Fruit fly (Drosophila melanogaster) whole organism, embryonic: ENCODE measurements around the gene Ir68b.
A peak's percentile ranks its signal among the peaks of the same experiment; 100 is the strongest.

ENCODE experiments used
- Atf6 ChIP-seq: fragments of 200-800 bp; sonication (Bioruptor generic); IDR thresholded peaks from 2 replicates; pipeline ENCODE4 v1.3.6; 2022; ENCODE audit warnings: missing biosample characterization, missing genetic modification characterization
- CG10209 ChIP-seq: fragments of 200-800 bp; sonication (Bioruptor generic); optimal IDR thresholded peaks from 3 replicates; lab custom pipeline; 2017; ENCODE audit warnings: missing biosample characterization, mild to moderate bottlenecking, missing genetic modification characterization, missing genetic modification reagents
- CG11247 ChIP-seq: fragments of 200-800 bp; sonication (Bioruptor generic); IDR thresholded peaks from 2 replicates; pipeline ENCODE4 v1.3.6; 2022; ENCODE audit warnings: missing biosample characterization, missing genetic modification characterization
- CG12942 ChIP-seq: fragments of 200-800 bp; sonication (Bioruptor generic); optimal IDR thresholded peaks from 3 replicates; lab custom pipeline; 2016; ENCODE audit warnings: missing biosample characterization, missing genetic modification characterization
- CG13424 ChIP-seq: fragments of 200-800 bp; sonication (Bioruptor generic); optimal IDR thresholded peaks from 2 replicates; lab custom pipeline; 2019; ENCODE audit warnings: missing biosample characterization, mild to moderate bottlenecking, missing genetic modification characterization, moderate library complexity
- CG15011 ChIP-seq: fragments of 200-800 bp; sonication (Bioruptor generic); optimal IDR thresholded peaks from 3 replicates; lab custom pipeline; 2018; ENCODE audit warnings: missing biosample characterization, mild to moderate bottlenecking, missing genetic modification characterization
- CG1529 ChIP-seq: fragments of 200-800 bp; sonication (Bioruptor generic); optimal IDR thresholded peaks from 3 replicates; lab custom pipeline; 2018; ENCODE audit warnings: missing biosample characterization, missing genetic modification characterization
- CG1647 ChIP-seq: fragments of 200-800 bp; sonication (Bioruptor generic); optimal IDR thresholded peaks from 3 replicates; lab custom pipeline; 2016; ENCODE audit warnings: missing biosample characterization, missing genetic modification characterization
- CG17802 ChIP-seq: fragments of 200-800 bp; sonication (Bioruptor generic); optimal IDR thresholded peaks from 2 replicates; lab custom pipeline; 2018; ENCODE audit warnings: missing biosample characterization, mild to moderate bottlenecking, missing genetic modification characterization, moderate library complexity
- CG2120 ChIP-seq: fragments of 200-800 bp; sonication (Bioruptor generic); optimal IDR thresholded peaks from 3 replicates; lab custom pipeline; 2016; ENCODE audit warnings: missing biosample characterization, missing genetic modification characterization
- CG30020 ChIP-seq: fragments of 200-800 bp; optimal IDR thresholded peaks from 2 replicates; lab custom pipeline; 2019; ENCODE audit warnings: missing biosample characterization, mild to moderate bottlenecking, missing genetic modification characterization, moderate library complexity
- CG31365 ChIP-seq: fragments of 200-800 bp; sonication (Bioruptor generic); optimal IDR thresholded peaks from 2 replicates; lab custom pipeline; 2018; ENCODE audit warnings: missing biosample characterization, mild to moderate bottlenecking, missing genetic modification characterization
- CG32772 ChIP-seq: fragments of 200-800 bp; sonication (Bioruptor generic); IDR thresholded peaks from 2 replicates; pipeline ENCODE4 v1.3.6; 2022; ENCODE audit warnings: missing biosample characterization, missing genetic modification characterization
- CG33213 ChIP-seq: fragments of 200-800 bp; sonication (Bioruptor generic); optimal IDR thresholded peaks from 3 replicates; lab custom pipeline; 2016; ENCODE audit warnings: missing biosample characterization, missing genetic modification characterization
- CG34376 ChIP-seq: fragments of 200-800 bp; sonication (Bioruptor generic); optimal IDR thresholded peaks from 2 replicates; lab custom pipeline; 2018; ENCODE audit warnings: missing biosample characterization, mild to moderate bottlenecking, missing genetic modification characterization
- CG7963 ChIP-seq: fragments of 200-800 bp; sonication (Bioruptor generic); IDR thresholded peaks from 3 replicates; pipeline ENCODE4 v1.3.6; 2022; ENCODE audit warnings: missing biosample characterization, missing genetic modification characterization; ENCODE audit not compliant: partially characterized antibody
- CG9437 ChIP-seq: fragments of 200-800 bp; sonication (Bioruptor generic); optimal IDR thresholded peaks from 2 replicates; lab custom pipeline; 2018; ENCODE audit warnings: missing biosample characterization, mild to moderate bottlenecking, missing genetic modification characterization
- Hr51 ChIP-seq, 2 experiments: fragments of 200-800 bp; sonication (Bioruptor generic); optimal IDR thresholded peaks; 2 replicates in 1 of 2; 3 replicates in 1 of 2; lab custom pipeline; 2016 to 2018; ENCODE audit warnings: missing biosample characterization in 2 of 2, missing genetic modification characterization in 2 of 2, mild to moderate bottlenecking in 1 of 2, moderate library complexity in 1 of 2
- MESR4 ChIP-seq: fragments of 200-800 bp; sonication (Bioruptor generic); optimal IDR thresholded peaks from 2 replicates; lab custom pipeline; 2018; ENCODE audit warnings: missing biosample characterization, mild to moderate bottlenecking, missing genetic modification characterization, moderate library complexity
- Max ChIP-seq: fragments of 200-800 bp; sonication (Bioruptor generic); optimal IDR thresholded peaks from 2 replicates; lab custom pipeline; 2016; ENCODE audit warnings: missing biosample characterization, mild to moderate bottlenecking, missing genetic modification characterization
- Mes4 ChIP-seq: fragments of 200-800 bp; sonication (Bioruptor generic); optimal IDR thresholded peaks from 2 replicates; lab custom pipeline; 2016; ENCODE audit warnings: missing biosample characterization, missing genetic modification characterization
- Mrtf ChIP-seq: fragments of 200-800 bp; sonication (Bioruptor generic); IDR thresholded peaks from 3 replicates; pipeline ENCODE4 v1.3.6; 2022; ENCODE audit warnings: missing biosample characterization, missing genetic modification characterization
- Myb ChIP-seq: fragments of 200-800 bp; sonication (Bioruptor generic); optimal IDR thresholded peaks from 2 replicates; lab custom pipeline; 2016; ENCODE audit warnings: missing biosample characterization, missing genetic modification characterization
- NC2β ChIP-seq: fragments of 200-800 bp; sonication (Bioruptor generic); optimal IDR thresholded peaks from 2 replicates; lab custom pipeline; 2016; ENCODE audit warnings: missing biosample characterization, missing genetic modification characterization
- NfI ChIP-seq: fragments of 200-800 bp; sonication (Bioruptor generic); optimal IDR thresholded peaks from 3 replicates; lab custom pipeline; 2018; ENCODE audit warnings: missing biosample characterization, mild to moderate bottlenecking, missing genetic modification characterization, moderate library complexity
- Pdp1 ChIP-seq, 2 experiments: fragments of 200-800 bp; sonication (Bioruptor generic); optimal IDR thresholded peaks; 3 replicates each; lab custom pipeline; 2016; ENCODE audit warnings: missing biosample characterization in 2 of 2, missing genetic modification characterization in 2 of 2, mild to moderate bottlenecking in 1 of 2, moderate library complexity in 1 of 2
- Ptx1 ChIP-seq: fragments of 200-800 bp; sonication (Bioruptor generic); IDR thresholded peaks from 2 replicates; pipeline ENCODE4 v1.3.6; 2022; ENCODE audit warnings: missing biosample characterization, missing genetic modification characterization
- Sox100B ChIP-seq: fragments of 200-800 bp; sonication (Bioruptor generic); optimal IDR thresholded peaks from 3 replicates; lab custom pipeline; 2018; ENCODE audit warnings: missing biosample characterization, mild to moderate bottlenecking, missing genetic modification characterization
- Stat92E ChIP-seq, 3 experiments: fragments of >200 bp in 2 of 3; fragments of 200-800 bp in 1 of 3; sonication (Bioruptor generic) in 1 of 3; optimal IDR thresholded peaks; 2 replicates each; lab custom pipeline; 2017 to 2019; ENCODE audit warnings: missing biosample characterization in 3 of 3, missing genetic modification characterization in 3 of 3, mild to moderate bottlenecking in 1 of 3, moderate library complexity in 1 of 3
- TFAM ChIP-seq: fragments of 200-800 bp; sonication (Bioruptor generic); optimal IDR thresholded peaks from 2 replicates; lab custom pipeline; 2017; ENCODE audit warnings: missing biosample characterization, missing genetic modification characterization, inconsistent platforms
- Taf1 ChIP-seq: fragments of 200-800 bp; sonication (Bioruptor generic); IDR thresholded peaks from 2 replicates; pipeline ENCODE4 v1.3.6; 2022; ENCODE audit warnings: missing biosample characterization, missing genetic modification characterization
- Tbp ChIP-seq: fragments of >200 bp; optimal IDR thresholded peaks from 2 replicates; lab custom pipeline; 2018; ENCODE audit warnings: missing biosample characterization, missing genetic modification characterization
- al ChIP-seq: fragments of 200-800 bp; sonication (Bioruptor generic); IDR thresholded peaks from 2 replicates; pipeline ENCODE4 v1.3.6; 2022; ENCODE audit warnings: missing biosample characterization, missing genetic modification characterization
- ase ChIP-seq: fragments of 200-800 bp; sonication (Bioruptor generic); IDR thresholded peaks from 3 replicates; pipeline ENCODE4 v1.3.6; 2022; ENCODE audit warnings: missing biosample characterization, missing genetic modification characterization
- br ChIP-seq: fragments of >200 bp; optimal IDR thresholded peaks from 2 replicates; lab custom pipeline; 2017
- bsh ChIP-seq, 2 experiments: fragments of 200-800 bp; sonication (Bioruptor generic); optimal IDR thresholded peaks; 2 replicates each; lab custom pipeline; 2017 to 2018; ENCODE audit warnings: mild to moderate bottlenecking in 2 of 2, missing biosample characterization in 2 of 2, missing genetic modification characterization in 2 of 2, moderate library complexity in 1 of 2
- chm ChIP-seq: fragments of 200-800 bp; sonication (Bioruptor generic); IDR thresholded peaks from 2 replicates; pipeline ENCODE4 v1.3.6; 2022; ENCODE audit warnings: missing biosample characterization, missing genetic modification characterization
- chn ChIP-seq: fragments of 200-800 bp; sonication (Bioruptor generic); optimal IDR thresholded peaks from 2 replicates; lab custom pipeline; 2016; ENCODE audit warnings: missing biosample characterization, missing genetic modification characterization
- corto ChIP-seq: fragments of 200-800 bp; sonication (Bioruptor generic); optimal IDR thresholded peaks from 2 replicates; lab custom pipeline; 2016; ENCODE audit warnings: missing biosample characterization, mild to moderate bottlenecking, missing genetic modification characterization, moderate library complexity
- en ChIP-seq: fragments of 200-800 bp; sonication (Bioruptor generic); optimal IDR thresholded peaks from 2 replicates; lab custom pipeline; 2016; ENCODE audit warnings: missing biosample characterization, missing genetic modification characterization
- fd64A ChIP-seq: fragments of 200-800 bp; sonication (Bioruptor generic); optimal IDR thresholded peaks from 3 replicates; lab custom pipeline; 2018; ENCODE audit warnings: missing biosample characterization, mild to moderate bottlenecking, missing genetic modification characterization
- gce ChIP-seq: fragments of 200-800 bp; sonication (Bioruptor generic); IDR thresholded peaks from 3 replicates; pipeline ENCODE4 v1.3.6; 2022; ENCODE audit warnings: missing biosample characterization, missing genetic modification characterization
- gsb-n ChIP-seq: fragments of 200-800 bp; sonication (Bioruptor generic); optimal IDR thresholded peaks from 3 replicates; lab custom pipeline; 2018; ENCODE audit warnings: missing biosample characterization, mild to moderate bottlenecking, missing genetic modification characterization
- kni ChIP-seq: fragments of 200-800 bp; sonication (Bioruptor generic); optimal IDR thresholded peaks from 3 replicates; lab custom pipeline; 2017; ENCODE audit warnings: mild to moderate bottlenecking, missing biosample characterization, missing genetic modification reagents, missing genetic modification characterization
- lov ChIP-seq, 2 experiments: fragments of 200-800 bp in 1 of 2; fragments of >200 bp in 1 of 2; sonication (Bioruptor generic) in 1 of 2; IDR thresholded peaks in 1 of 2; optimal IDR thresholded peaks in 1 of 2; 2 replicates in 1 of 2; 3 replicates in 1 of 2; pipeline versions ENCODE4 v1.3.6 to Lab custom; 2017 to 2022; ENCODE audit warnings: missing biosample characterization in 1 of 2, missing genetic modification characterization in 1 of 2
- oc ChIP-seq: fragments of 200-800 bp; sonication (Bioruptor generic); optimal IDR thresholded peaks from 2 replicates; lab custom pipeline; 2018; ENCODE audit warnings: missing biosample characterization, mild to moderate bottlenecking, missing genetic modification characterization, moderate library complexity
- phol ChIP-seq: fragments of 200-800 bp; sonication (Bioruptor generic); optimal IDR thresholded peaks from 3 replicates; lab custom pipeline; 2018; ENCODE audit warnings: missing biosample characterization, mild to moderate bottlenecking, missing genetic modification characterization, moderate library complexity
- run ChIP-seq: fragments of 200-800 bp; sonication (Bioruptor generic); optimal IDR thresholded peaks from 3 replicates; lab custom pipeline; 2018; ENCODE audit warnings: missing biosample characterization, mild to moderate bottlenecking, missing genetic modification characterization
- unc-4 ChIP-seq: fragments of 200-800 bp; sonication (Bioruptor generic); IDR thresholded peaks from 2 replicates; pipeline ENCODE4 v1.3.6; 2022; ENCODE audit warnings: missing biosample characterization, missing genetic modification characterization; ENCODE audit not compliant: partially characterized antibody
- vvl ChIP-seq: fragments of 200-800 bp; sonication (Bioruptor generic); IDR thresholded peaks from 2 replicates; pipeline ENCODE4 v1.3.6; 2022; ENCODE audit warnings: missing biosample characterization, missing genetic modification characterization

Gene Ir68b

DNA sequence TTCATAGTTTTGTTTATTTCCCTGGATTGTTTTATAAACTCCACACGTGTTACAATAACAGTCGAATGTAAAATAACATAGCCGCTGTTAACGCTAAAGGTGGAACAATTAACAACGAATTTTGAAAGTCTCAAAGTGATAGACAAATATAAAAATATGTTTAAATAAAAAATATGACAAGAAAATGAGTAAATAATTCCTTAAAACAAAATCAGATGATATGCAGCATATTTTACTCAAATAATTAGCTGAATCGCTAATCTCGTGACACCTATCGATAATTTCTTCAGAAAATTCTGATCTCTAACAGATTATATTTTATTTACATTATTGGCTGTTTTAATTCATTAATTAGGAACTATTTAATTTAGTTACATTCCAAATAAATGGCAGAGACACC lies 9.4 kb upstream of the Ir68b start, which contains the start of the genes CG5645 and Atg12 (continued):
- no peak for TF ChIP-seq CG9437
- no peak for TF ChIP-seq gce (GFP tag; lab: Robert Waterston, UW)
- TF ChIP-seq CG1647, result no peak
- TF ChIP-seq CG33213 (GFP tag; lab: Kevin White, UChicago), result no peak
- TF ChIP-seq CG34376, result peak; percentile 57
- no peak for TF ChIP-seq NC2β (GFP tag; lab: Kevin White, UChicago)
- 0 out of 3 replicates have a peak, but pooled peaks have one; percentile 36 for TF ChIP-seq CG7963
- TF ChIP-seq Ptx1, result peak; percentile 73
- TF ChIP-seq Taf1 (GFP tag; lab: Robert Waterston, UW), result peak; percentile 11; the same call in 1 of the 2 replicates
- peak; percentile 54 for TF ChIP-seq corto (GFP tag; lab: Kevin White, UChicago)
- TF ChIP-seq ase (GFP tag; lab: Robert Waterston, UW), result peak; percentile 47; the same call in 2 of the 3 replicates
- TF ChIP-seq run, result no peak
- TF ChIP-seq br, result no peak
- no peak for TF ChIP-seq Stat92E (GFP tag; optimal IDR thresholded peaks at IDR 0.05; lab: Kevin White, UChicago)
- no peak for TF ChIP-seq CG10209
- no peak for TF ChIP-seq CG31365 (tag; lab: Kevin White, UChicago)
- TF ChIP-seq MESR4, result no peak
- TF ChIP-seq NfI, result peak; percentile 28
- TF ChIP-seq CG30020, result peak; percentile 52
- no peak for TF ChIP-seq oc (tag; lab: Kevin White, UChicago)
- TF ChIP-seq kni, result no peak
- peak; percentile 69 for TF ChIP-seq Sox100B (GFP tag; lab: Kevin White, UChicago)
- TF ChIP-seq bsh (GFP tag; optimal IDR thresholded peaks at IDR 0.05; lab: Kevin White, UChicago), result peak in 1 of 2 experiments; percentile 47
- TF ChIP-seq gsb-n (tag; lab: Kevin White, UChicago), result peak; percentile 58
- no peak for TF ChIP-seq Mes4 (GFP tag; lab: Kevin White, UChicago)
- TF ChIP-seq CG1529 (GFP tag; lab: Kevin White, UChicago), result no peak
- TF ChIP-seq CG17802 (tag; lab: Kevin White, UChicago), result no peak
- TF ChIP-seq CG2120, result peak; percentile 65
- TF ChIP-seq Hr51 (GFP tag; optimal IDR thresholded peaks at IDR 0.05; lab: Kevin White, UChicago), result peak in 1 of 2 experiments; percentile 39
- TF ChIP-seq en (GFP tag; lab: Kevin White, UChicago), result no peak
- TF ChIP-seq Myb (GFP tag; lab: Kevin White, UChicago), result peak; percentile 9
- no peak for TF ChIP-seq CG15011
- no peak for TF ChIP-seq chn (GFP tag; lab: Kevin White, UChicago)
- peak; percentile 74 for TF ChIP-seq Max (GFP tag; lab: Kevin White, UChicago)
- TF ChIP-seq CG11247 (GFP tag; lab: Robert Waterston, UW), result peak; percentile 65
- TF ChIP-seq fd64A (GFP tag; lab: Kevin White, UChicago), result no peak
- TF ChIP-seq vvl (GFP tag; lab: Robert Waterston, UW), result peak; percentile 89
- TF ChIP-seq CG12942 (GFP tag; lab: Kevin White, UChicago), result no peak
- TF ChIP-seq CG13424 (tag; lab: Kevin White, UChicago), result peak; percentile 74
- peak in 1 of 2 experiments; percentile 28 for TF ChIP-seq Pdp1 (GFP tag; optimal IDR thresholded peaks at IDR 0.05; lab: Kevin White, UChicago)
- no peak for TF ChIP-seq lov (optimal IDR thresholded peaks at IDR 0.05; lab: Kevin White, UChicago)
- TF ChIP-seq lov (GFP tag; IDR thresholded peaks at IDR 0.05; lab: Robert Waterston, UW), result no peak
- TF ChIP-seq Mrtf (GFP tag; lab: Robert Waterston, UW), result no peak
- TF ChIP-seq Tbp (GFP tag; lab: Kevin White, UChicago), result no peak
- peak; percentile 63 for TF ChIP-seq al (GFP tag; lab: Robert Waterston, UW)
- no peak for TF ChIP-seq TFAM
- no peak for TF ChIP-seq chm (GFP tag; lab: Robert Waterston, UW)
- TF ChIP-seq phol (tag; lab: Kevin White, UChicago), result peak; percentile 59
- TF ChIP-seq CG32772, result no peak
- peak; percentile 85 for TF ChIP-seq unc-4 (GFP tag; lab: Robert Waterston, UW)
- TF ChIP-seq Atf6, result peak; percentile 61; the same call in 1 of the 2 replicates
